Worm (Caenorhabditis elegans) whole organism, L3 larva: ENCODE data around the gene ubh-3.

Experiments
- ceh-9 ChIP-seq: sonication (generic microtip); optimal IDR thresholded peaks from 2 replicates; lab custom pipeline; 2018; ENCODE audit warnings: missing biosample characterization, missing genetic modification characterization
- egl-27 ChIP-seq: sonication (generic microtip); optimal IDR thresholded peaks from 4 replicates; lab custom pipeline; 2017; ENCODE audit warnings: missing biosample characterization, missing genetic modification reagents, missing genetic modification characterization
- fkh-10 ChIP-seq: sonication (generic microtip); optimal IDR thresholded peaks from 2 replicates; lab custom pipeline; 2017; ENCODE audit warnings: missing biosample characterization, missing genetic modification reagents, missing genetic modification characterization
- jun-1 ChIP-seq: fragments of 150-350 bp; optimal IDR thresholded peaks from 2 replicates; lab custom pipeline; 2014; ENCODE audit warnings: missing biosample characterization, missing genetic modification reagents, missing genetic modification characterization
- mdl-1 ChIP-seq: fragments of 150-350 bp; optimal IDR thresholded peaks from 2 replicates; lab custom pipeline; 2014; ENCODE audit warnings: missing biosample characterization, missing genetic modification characterization
- nhr-11 ChIP-seq: fragments of 150-350 bp; optimal IDR thresholded peaks from 2 replicates; lab custom pipeline; 2014; ENCODE audit warnings: missing biosample characterization, missing genetic modification characterization
- nhr-237 ChIP-seq: fragments of 150-350 bp; optimal IDR thresholded peaks from 2 replicates; lab custom pipeline; 2014; ENCODE audit warnings: missing biosample characterization, missing genetic modification characterization
- nhr-76 ChIP-seq: fragments of 150-350 bp; sonication (generic microtip); optimal IDR thresholded peaks from 5 replicates; lab custom pipeline; 2014; ENCODE audit warnings: missing biosample characterization, missing genetic modification characterization
- nhr-77 ChIP-seq: fragments of 150-350 bp; optimal IDR thresholded peaks from 2 replicates; lab custom pipeline; 2014; ENCODE audit warnings: missing biosample characterization, missing genetic modification characterization
- pqm-1 ChIP-seq: fragments of 150-350 bp; optimal IDR thresholded peaks from 2 replicates; lab custom pipeline; 2017; ENCODE audit warnings: missing biosample characterization, missing genetic modification characterization, inconsistent platforms
- unc-39 ChIP-seq: sonication (generic microtip); optimal IDR thresholded peaks from 4 replicates; lab custom pipeline; 2017; ENCODE audit warnings: missing biosample characterization, missing genetic modification characterization
- zag-1 ChIP-seq: fragments of 150-350 bp; optimal IDR thresholded peaks from 2 replicates; lab custom pipeline; 2014; ENCODE audit warnings: missing biosample characterization, missing genetic modification characterization
- ztf-11 ChIP-seq: fragments of 150-350 bp; optimal IDR thresholded peaks from 2 replicates; lab custom pipeline; 2014; ENCODE audit warnings: missing biosample characterization, missing genetic modification characterization

- TF ChIP-seq mdl-1 (tag; lab: Kevin White, UChicago) (no peak), ztf-11 (tag; lab: Kevin White, UChicago) (no peak), nhr-77 (tag; lab: Kevin White, UChicago) (no peak), fkh-10 (GFP tag; lab: Kevin White, UChicago) (no peak), nhr-237 (tag; lab: Kevin White, UChicago) (no peak), zag-1 (no peak), nhr-11 (tag; lab: Kevin White, UChicago) (no peak), nhr-76 (tag; lab: Kevin White, UChicago) (no peak), pqm-1 (tag; lab: Kevin White, UChicago) (no peak), egl-27 (tag; lab: Kevin White, UChicago) (no peak), jun-1 (no peak), ceh-9 (tag; lab: Kevin White, UChicago) (no peak), unc-39 (tag; lab: Kevin White, UChicago) (no peak)
Observed at ce11 chrV:6458302-6458998, 50.2 kb downstream of the ubh-3 start.
